Worm (Caenorhabditis elegans) whole organism, L3 larva: ENCODE data around the gene K04C1.5.
A peak's percentile ranks its signal among the peaks of the same experiment; 100 is the strongest.

Experiments
- ZK546.5 ChIP-seq: sonication (generic microtip); optimal IDR thresholded peaks from 2 replicates; lab custom pipeline; 2017; ENCODE audit warnings: missing biosample characterization, missing genetic modification characterization
- ama-1 ChIP-seq: fragments of 150-350 bp; optimal IDR thresholded peaks from 2 replicates; lab custom pipeline; 2018
- ceh-28 ChIP-seq: fragments of 150-350 bp; optimal IDR thresholded peaks from 2 replicates; lab custom pipeline; 2014; ENCODE audit warnings: missing biosample characterization, missing genetic modification reagents, missing genetic modification characterization
- ceh-9 ChIP-seq: sonication (generic microtip); optimal IDR thresholded peaks from 2 replicates; lab custom pipeline; 2018; ENCODE audit warnings: missing biosample characterization, missing genetic modification characterization
- daf-12 ChIP-seq: fragments of 150-350 bp; optimal IDR thresholded peaks from 2 replicates; lab custom pipeline; 2014; ENCODE audit warnings: missing biosample characterization, missing genetic modification reagents, missing genetic modification characterization
- egl-27 ChIP-seq: sonication (generic microtip); optimal IDR thresholded peaks from 4 replicates; lab custom pipeline; 2017; ENCODE audit warnings: missing biosample characterization, missing genetic modification reagents, missing genetic modification characterization
- egl-5 ChIP-seq: fragments of 150-350 bp; optimal IDR thresholded peaks from 2 replicates; lab custom pipeline; 2017; ENCODE audit warnings: missing biosample characterization, missing genetic modification reagents, missing genetic modification characterization, inconsistent platforms
- elt-2 ChIP-seq: sonication (generic microtip); optimal IDR thresholded peaks from 2 replicates; lab custom pipeline; 2016; ENCODE audit warnings: missing genetic modification reagents, mild to moderate bottlenecking, missing genetic modification characterization, missing compliant biosample characterization
- elt-3 ChIP-seq, 3 experiments: fragments of 150-350 bp in 1 of 3; sonication (generic microtip) in 2 of 3; optimal IDR thresholded peaks; 2 replicates in 2 of 3; 4 replicates in 1 of 3; lab custom pipeline; 2014 to 2017; ENCODE audit warnings: missing biosample characterization in 3 of 3, missing genetic modification characterization in 3 of 3
- eor-1 ChIP-seq, 2 experiments: fragments of 150-350 bp; optimal IDR thresholded peaks; 2 replicates each; lab custom pipeline; 2014 to 2018; ENCODE audit warnings: missing biosample characterization in 2 of 2, missing genetic modification characterization in 2 of 2
- fos-1 ChIP-seq: fragments of 150-350 bp; optimal IDR thresholded peaks from 2 replicates; lab custom pipeline; 2014; ENCODE audit warnings: missing biosample characterization, missing genetic modification characterization
- hmg-11 ChIP-seq: sonication (generic microtip); optimal IDR thresholded peaks from 2 replicates; lab custom pipeline; 2016; ENCODE audit warnings: missing genetic modification characterization, missing compliant biosample characterization
- jun-1 ChIP-seq: fragments of 150-350 bp; optimal IDR thresholded peaks from 2 replicates; lab custom pipeline; 2014; ENCODE audit warnings: missing biosample characterization, missing genetic modification reagents, missing genetic modification characterization
- lin-15B ChIP-seq: fragments of 150-350 bp; optimal IDR thresholded peaks from 2 replicates; lab custom pipeline; 2014; ENCODE audit warnings: missing biosample characterization, missing genetic modification characterization
- lin-39 ChIP-seq: fragments of 150-350 bp; optimal IDR thresholded peaks from 2 replicates; lab custom pipeline; 2018; ENCODE audit warnings: missing biosample characterization, missing genetic modification reagents, missing genetic modification characterization
- lsy-12 ChIP-seq: sonication (generic microtip); optimal IDR thresholded peaks from 2 replicates; lab custom pipeline; 2016; ENCODE audit warnings: mild to moderate bottlenecking, missing genetic modification characterization, missing compliant biosample characterization
- mdl-1 ChIP-seq: fragments of 150-350 bp; optimal IDR thresholded peaks from 2 replicates; lab custom pipeline; 2014; ENCODE audit warnings: missing biosample characterization, missing genetic modification characterization
- nfya-1 ChIP-seq: sonication (generic microtip); optimal IDR thresholded peaks from 2 replicates; lab custom pipeline; 2017; ENCODE audit warnings: missing genetic modification characterization, mild to moderate bottlenecking, missing compliant biosample characterization, antibody characterized with exemption, moderate library complexity; ENCODE audit not compliant: insufficient read depth
- nhr-11 ChIP-seq: fragments of 150-350 bp; optimal IDR thresholded peaks from 2 replicates; lab custom pipeline; 2014; ENCODE audit warnings: missing biosample characterization, missing genetic modification characterization
- nhr-23 ChIP-seq: fragments of 150-350 bp; optimal IDR thresholded peaks from 2 replicates; lab custom pipeline; 2014; ENCODE audit warnings: missing biosample characterization, missing genetic modification reagents, missing genetic modification characterization
- nhr-25 ChIP-seq: sonication (generic microtip); optimal IDR thresholded peaks from 2 replicates; lab custom pipeline; 2017; ENCODE audit warnings: missing biosample characterization, missing genetic modification characterization
- nhr-43 ChIP-seq: sonication (generic microtip); optimal IDR thresholded peaks from 2 replicates; lab custom pipeline; 2016; ENCODE audit warnings: mild to moderate bottlenecking, missing genetic modification characterization, missing compliant biosample characterization; ENCODE audit not compliant: poor library complexity, severe bottlenecking
- nhr-67 ChIP-seq: fragments of 150-350 bp; optimal IDR thresholded peaks from 2 replicates; lab custom pipeline; 2014; ENCODE audit warnings: missing biosample characterization, missing genetic modification characterization
- nhr-77 ChIP-seq: fragments of 150-350 bp; optimal IDR thresholded peaks from 2 replicates; lab custom pipeline; 2014; ENCODE audit warnings: missing biosample characterization, missing genetic modification characterization
- pha-4 ChIP-seq: fragments of 150-350 bp; optimal IDR thresholded peaks from 2 replicates; lab custom pipeline; 2014; ENCODE audit warnings: missing biosample characterization, missing genetic modification reagents, missing genetic modification characterization
- pqm-1 ChIP-seq: fragments of 150-350 bp; optimal IDR thresholded peaks from 2 replicates; lab custom pipeline; 2017; ENCODE audit warnings: missing biosample characterization, missing genetic modification characterization, inconsistent platforms
- sea-2 ChIP-seq: fragments of 150-350 bp; sonication (generic microtip); optimal IDR thresholded peaks from 4 replicates; lab custom pipeline; 2014; ENCODE audit warnings: missing biosample characterization, missing genetic modification reagents, missing genetic modification characterization
- unc-62 ChIP-seq: fragments of 150-350 bp; sonication (generic microtip); optimal IDR thresholded peaks from 4 replicates; lab custom pipeline; 2014; ENCODE audit warnings: missing biosample characterization, missing genetic modification reagents, missing genetic modification characterization
- zag-1 ChIP-seq: fragments of 150-350 bp; optimal IDR thresholded peaks from 2 replicates; lab custom pipeline; 2014; ENCODE audit warnings: missing biosample characterization, missing genetic modification characterization
- ztf-11 ChIP-seq: fragments of 150-350 bp; optimal IDR thresholded peaks from 2 replicates; lab custom pipeline; 2014; ENCODE audit warnings: missing biosample characterization, missing genetic modification characterization
- ztf-4 ChIP-seq: fragments of 150-350 bp; optimal IDR thresholded peaks from 2 replicates; lab custom pipeline; 2014; ENCODE audit warnings: missing biosample characterization, missing genetic modification characterization

The K04C1.5 gene

ce11 chrX:14247436-14248103 lies at the start of gene K04C1.5:
Gene K04C1.5 (plus strand): TSS chrX:14248053.
- no peak for TF ChIP-seq nhr-43
- no peak for TF ChIP-seq zag-1 (tag; lab: Kevin White, UChicago)
- TF ChIP-seq unc-62, result no peak
- no peak for TF ChIP-seq nhr-23
- TF ChIP-seq jun-1, result no peak
- no peak for TF ChIP-seq ceh-28 (tag; lab: Kevin White, UChicago)
- no peak for TF ChIP-seq eor-1 (tag; optimal IDR thresholded peaks at IDR 0.05; lab: Kevin White, UChicago)
- TF ChIP-seq nhr-77, result no peak
- TF ChIP-seq ama-1 (lab: Kevin White, UChicago), result no peak
- no peak for TF ChIP-seq egl-27 (tag; lab: Kevin White, UChicago)

DNA sequence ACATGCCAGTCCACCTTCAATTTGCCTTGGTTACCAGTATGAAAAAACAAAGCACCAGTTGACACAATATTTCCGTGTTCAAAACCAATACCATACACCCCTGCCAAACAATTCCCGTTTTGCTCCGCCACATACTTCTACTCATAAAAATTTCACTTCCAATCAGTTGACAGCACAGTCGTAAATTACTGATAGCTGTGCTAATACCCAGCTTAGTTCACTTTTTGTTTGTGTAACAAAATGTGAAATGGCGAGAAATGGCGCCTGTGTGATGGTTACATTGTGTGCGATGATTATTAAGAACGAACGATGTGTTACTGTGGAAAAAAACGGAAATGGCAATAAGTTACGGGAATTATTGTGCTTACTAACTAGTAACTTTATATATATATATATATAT lies 41.5 kb upstream of the K04C1.5 start:
- TF ChIP-seq egl-5 (no peak), elt-2 (tag; lab: Kevin White, UChicago) (peak; percentile 72), pha-4 (peak; percentile 29), hmg-11 (tag; lab: Kevin White, UChicago) (no peak), pqm-1 (tag; lab: Kevin White, UChicago) (peak; percentile 40), sea-2 (GFP tag; lab: Kevin White, UChicago) (no peak), nfya-1 (tag; lab: Kevin White, UChicago) (no peak)

DNA sequence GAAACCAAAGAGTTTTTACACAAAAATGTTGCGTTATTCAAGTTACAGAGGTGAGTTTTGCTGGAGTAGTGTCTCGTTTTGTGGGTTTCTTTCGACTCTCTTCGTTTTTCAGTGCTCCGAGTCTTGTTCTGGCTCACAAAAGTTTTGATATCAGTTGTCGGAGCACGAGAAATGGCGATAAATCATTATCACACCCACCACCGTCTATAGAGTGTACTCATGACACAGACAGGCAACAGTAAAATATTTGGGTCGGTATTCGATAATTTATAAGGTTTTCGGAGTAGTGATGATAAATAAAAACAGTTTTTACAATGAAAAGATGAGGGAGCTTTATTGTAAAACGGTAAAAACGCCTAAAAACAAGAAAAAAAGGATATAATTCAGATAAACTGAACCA lies 39.9 kb upstream of the K04C1.5 start, which contains the start of gene ceh-37:
TSS of gene ceh-37 (minus strand) at position 59 of the 400 bp plus-strand sequence.
- TF ChIP-seq mdl-1 (tag; lab: Kevin White, UChicago), result no peak
- TF ChIP-seq ZK546.5 (tag; lab: Kevin White, UChicago), result no peak
- no peak for TF ChIP-seq fos-1 (tag; lab: Kevin White, UChicago)
- TF ChIP-seq nhr-25 (tag; lab: Kevin White, UChicago), result no peak
- peak; percentile 63 for TF ChIP-seq pqm-1 (tag; lab: Kevin White, UChicago)
- TF ChIP-seq ceh-9 (tag; lab: Kevin White, UChicago), result no peak
- TF ChIP-seq nhr-67 (tag; lab: Kevin White, UChicago), result no peak
- TF ChIP-seq nhr-11 (tag; lab: Kevin White, UChicago), result no peak
- TF ChIP-seq elt-2 (tag; lab: Kevin White, UChicago), result peak; percentile 79
- TF ChIP-seq lsy-12 (tag; lab: Kevin White, UChicago), result no peak
- TF ChIP-seq ztf-11, result no peak
- TF ChIP-seq ztf-4 (tag; lab: Kevin White, UChicago), result no peak
- no peak for TF ChIP-seq lin-39 (tag; lab: Kevin White, UChicago)

DNA sequence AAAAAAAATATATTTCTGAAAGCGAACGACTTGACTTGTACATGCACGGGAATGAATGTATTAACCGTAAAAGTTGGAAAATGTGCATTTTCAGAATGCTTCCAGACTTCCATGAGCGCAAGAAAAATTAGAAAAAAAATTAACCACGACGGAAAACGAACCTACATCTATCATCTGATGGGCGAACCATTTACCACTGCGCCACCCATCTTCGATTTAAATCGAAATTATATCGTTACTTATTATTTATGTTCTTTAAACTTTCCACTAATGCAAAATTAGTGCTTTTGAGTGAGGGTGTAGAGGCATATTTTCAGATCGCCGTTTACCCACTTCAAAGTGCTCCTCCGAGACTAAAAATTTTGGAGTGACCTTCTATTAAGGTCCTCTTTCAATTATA lies 36.7 kb upstream of the K04C1.5 start:
- peak; percentile 18 for TF ChIP-seq elt-2 (tag; lab: Kevin White, UChicago)

DNA sequence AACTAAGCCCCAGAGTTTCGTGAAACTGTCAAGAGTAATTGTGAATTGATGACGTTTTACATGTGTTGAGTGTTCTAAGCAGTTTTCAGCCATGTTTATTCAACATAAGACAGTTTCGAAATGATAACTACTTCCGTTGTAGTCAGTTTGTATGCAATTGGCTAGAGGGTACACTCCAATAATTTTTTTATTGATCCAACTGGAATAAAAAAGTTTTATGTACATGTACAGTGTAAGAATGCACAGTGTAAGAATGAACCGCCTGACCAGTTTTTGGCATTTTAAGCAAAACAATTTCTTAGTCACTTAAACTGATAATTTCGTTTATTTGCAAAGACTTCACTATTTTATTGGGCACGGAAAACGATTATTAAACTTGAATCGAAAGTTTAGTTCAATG lies 34.5 kb upstream of the K04C1.5 start:
- TF ChIP-seq jun-1 (no peak), elt-2 (tag; lab: Kevin White, UChicago) (peak; percentile 47)

ce11 chrX:14214520-14215023 lies 33.3 kb upstream of the K04C1.5 start, which contains the start of gene K06G5.1:
Gene K06G5.1 (plus strand): TSS chrX:14214973.
- TF ChIP-seq pqm-1 (tag; lab: Kevin White, UChicago) (peak; percentile 99), nhr-11 (tag; lab: Kevin White, UChicago) (no peak), eor-1 (tag; optimal IDR thresholded peaks at IDR 0.05; lab: Kevin White, UChicago) (no peak), pha-4 (peak; percentile 64), lin-15B (no peak), elt-3 (tag; optimal IDR thresholded peaks at IDR 0.05; lab: Kevin White, UChicago) (no peak), daf-12 (no peak), jun-1 (peak; percentile 72), elt-2 (tag; lab: Kevin White, UChicago) (peak; percentile 99)
